Worm (Caenorhabditis elegans): ENCODE measurements around the gene ZK930.7.

The ZK930.7 gene

ce11 chrII:11960596-11961217 lies 46.3 kb downstream of the ZK930.7 start (continued):
- TF ChIP-seq T20F7.1 (GFP tag; optimal IDR thresholded peaks at IDR 0.05) (peak; percentile 84), sdz-12 (GFP tag; optimal IDR thresholded peaks at IDR 0.05) (peak; percentile 98), fkh-10 (GFP tag; optimal IDR thresholded peaks at IDR 0.05) (no peak), snpc-1.2 (GFP tag; IDR thresholded peaks at IDR 0.05) (peak; percentile 94), mxl-2 (GFP tag; conservative IDR thresholded peaks at IDR 0.05) (peak; percentile 91), saeg-2 (GFP tag; IDR thresholded peaks at IDR 0.05) (peak; percentile 94), ceh-82 (tag; optimal IDR thresholded peaks at IDR 0.05) (no peak), zag-1 (tag; optimal IDR thresholded peaks at IDR 0.05) (no peak), zfp-2 (tag; optimal IDR thresholded peaks at IDR 0.05) (peak; percentile 78), dmd-9 (GFP tag; IDR thresholded peaks at IDR 0.05) (peak; percentile 95), hmg-1.1 (GFP tag; IDR thresholded peaks at IDR 0.05) (peak; percentile 95), nhr-237 (tag; optimal IDR thresholded peaks at IDR 0.05) (no peak), nhr-77 (tag; optimal IDR thresholded peaks at IDR 0.05) (peak; percentile 16), zip-11 (GFP tag; IDR thresholded peaks at IDR 0.05) (peak; percentile 93), cey-2 (tag; optimal IDR thresholded peaks at IDR 0.05; ENCODE audit: borderline replicate concordance, insufficient read depth) (no peak), zfp-3 (GFP tag; conservative IDR thresholded peaks at IDR 0.05) (peak; percentile 89), ZK546.5 (tag; optimal IDR thresholded peaks at IDR 0.05) (no peak), snpc-4 (tag; optimal IDR thresholded peaks at IDR 0.05) (no peak), ceh-32 (tag; optimal IDR thresholded peaks at IDR 0.05; ENCODE audit: poor library complexity) (peak; percentile 64), ces-1 (GFP tag; optimal IDR thresholded peaks at IDR 0.05) (no peak), lim-7 (GFP tag; IDR thresholded peaks at IDR 0.05) (peak; percentile 100), lin-38 (GFP tag; IDR thresholded peaks at IDR 0.05) (peak; percentile 94), madf-9 (GFP tag; conservative IDR thresholded peaks at IDR 0.05) (peak; percentile 96), Y5F2A.4 (GFP tag; optimal IDR thresholded peaks at IDR 0.05) (peak; percentile 98), nhr-25 (tag; optimal IDR thresholded peaks at IDR 0.05; ENCODE audit: borderline replicate concordance, insufficient read depth) (no peak), mdl-1 (tag; optimal IDR thresholded peaks at IDR 0.05) (peak in 1 of 2 experiments; percentile 22), ceh-62 (tag; optimal IDR thresholded peaks at IDR 0.05) (no peak), F49E8.2 (tag; optimal IDR thresholded peaks at IDR 0.05; ENCODE audit: borderline replicate concordance) (peak; percentile 93), egl-27 (tag; optimal IDR thresholded peaks at IDR 0.05) (no peak), lin-1 (GFP tag; IDR thresholded peaks at IDR 0.05) (peak; percentile 97), skn-1 (tag; optimal IDR thresholded peaks at IDR 0.05) (no peak), hlh-11 (tag; optimal IDR thresholded peaks at IDR 0.05) (peak; percentile 85), F26F4.8 (GFP tag; conservative IDR thresholded peaks at IDR 0.05) (peak; percentile 100), daf-8 (GFP tag; IDR thresholded peaks at IDR 0.05) (peak; percentile 90), nhr-11 (tag; optimal IDR thresholded peaks at IDR 0.05) (no peak), F10B5.3 (tag; optimal IDR thresholded peaks at IDR 0.05) (peak; percentile 86), nhr-42 (GFP tag; IDR thresholded peaks at IDR 0.05) (peak; percentile 91), jun-1 (tag; optimal IDR thresholded peaks at IDR 0.05) (peak; percentile 64), egl-43 (GFP tag; IDR thresholded peaks at IDR 0.05) (peak; percentile 100), aly-2 (tag; optimal IDR thresholded peaks at IDR 0.05) (no peak), tra-1 (GFP tag; IDR thresholded peaks at IDR 0.05) (peak; percentile 96), daf-19 (GFP tag; conservative IDR thresholded peaks at IDR 0.05) (no peak), hif-1 (tag; optimal IDR thresholded peaks at IDR 0.05) (peak; percentile 53 to 84), unc-62 (GFP tag; optimal IDR thresholded peaks at IDR 0.05 in 1 of 2) (peak in 1 of 2 experiments; percentile 73), unc-62 (tag; optimal IDR thresholded peaks at IDR 0.05) (no peak), madf-5 (GFP tag; IDR thresholded peaks at IDR 0.05) (peak; percentile 98 to 99), dve-1 (tag; optimal IDR thresholded peaks at IDR 0.05; ENCODE audit: insufficient read depth) (peak; percentile 80), rbr-2 (tag; optimal IDR thresholded peaks at IDR 0.05) (peak; percentile 90), R02D3.7 (tag; optimal IDR thresholded peaks at IDR 0.05) (peak; percentile 45), vab-7 (GFP tag; IDR thresholded peaks at IDR 0.05) (peak; percentile 99)

Measured in whole organism, L4 larva.